Fruit fly (Drosophila melanogaster) whole organism, prepupa: ENCODE results near the gene smg.

Source experiments
- CG34406 ChIP-seq: fragments of 200-800 bp; sonication (Bioruptor generic); optimal IDR thresholded peaks from 3 replicates; lab custom pipeline; 2016; ENCODE audit warnings: missing biosample characterization, missing genetic modification characterization
- CG6808 ChIP-seq: fragments of 200-800 bp; sonication (Bioruptor generic); optimal IDR thresholded peaks from 3 replicates; lab custom pipeline; 2017; ENCODE audit warnings: missing biosample characterization, missing genetic modification characterization, mild to moderate bottlenecking, moderate library complexity, missing genetic modification reagents
- Lpt ChIP-seq: fragments of 200-800 bp; sonication (Bioruptor generic); optimal IDR thresholded peaks from 3 replicates; lab custom pipeline; 2016; ENCODE audit warnings: missing biosample characterization, missing genetic modification characterization
- Smox ChIP-seq: fragments of 200-800 bp; sonication (Bioruptor generic); optimal IDR thresholded peaks from 3 replicates; lab custom pipeline; 2016; ENCODE audit warnings: missing biosample characterization, missing genetic modification characterization
- acj6 ChIP-seq: fragments of 200-800 bp; sonication (Bioruptor generic); optimal IDR thresholded peaks from 3 replicates; lab custom pipeline; 2016; ENCODE audit warnings: missing biosample characterization, missing genetic modification characterization
- fd59A ChIP-seq: fragments of 200-800 bp; sonication (Bioruptor generic); optimal IDR thresholded peaks from 2 replicates; lab custom pipeline; 2017; ENCODE audit warnings: missing biosample characterization, mild to moderate bottlenecking, missing genetic modification characterization, missing genetic modification reagents
- fd85E ChIP-seq: fragments of 200-800 bp; sonication (Bioruptor generic); optimal IDR thresholded peaks from 3 replicates; lab custom pipeline; 2016; ENCODE audit warnings: missing biosample characterization, missing genetic modification characterization

dm6 chr3L:8950955-8951354, 46.8 kb downstream of the smg start:
- TF ChIP-seq acj6 (GFP tag; lab: Kevin White, UChicago), result no peak
- TF ChIP-seq Smox (GFP tag; lab: Kevin White, UChicago), result no peak
- TF ChIP-seq CG6808 (GFP tag; lab: Kevin White, UChicago), result no peak
- no peak for TF ChIP-seq fd59A (GFP tag; lab: Kevin White, UChicago)
- no peak for TF ChIP-seq Lpt (GFP tag; lab: Kevin White, UChicago)
- TF ChIP-seq CG34406 (GFP tag; lab: Kevin White, UChicago), result no peak
- no peak for TF ChIP-seq fd85E (GFP tag; lab: Kevin White, UChicago)
